Fruit fly (Drosophila melanogaster): ENCODE data around the gene Gclc.

- TF ChIP-seq net (GFP tag; optimal IDR thresholded peaks at IDR 0.05) (peak; percentile 36), Eip78C (GFP tag) (peak; percentile 81), CG16779 (tag; optimal IDR thresholded peaks at IDR 0.05) (no peak), CG15336 (GFP tag; IDR thresholded peaks at IDR 0.05) (peak; percentile 52; the same call in 1 of the 2 replicates), CG6808 (GFP tag; optimal IDR thresholded peaks at IDR 0.05) (no peak), Met (GFP tag; optimal IDR thresholded peaks at IDR 0.05) (no peak), CG11902 (GFP tag; optimal IDR thresholded peaks at IDR 0.05) (peak; percentile 34), topi (GFP tag; optimal IDR thresholded peaks at IDR 0.05) (peak; percentile 65), CG31627 (GFP tag; optimal IDR thresholded peaks at IDR 0.05) (peak; percentile 35), CG10631 (GFP tag; optimal IDR thresholded peaks at IDR 0.05) (peak; percentile 69)
These were observed 15.9 kb upstream of the Gclc start, which contains the start of gene CG10958 for dm6 chrX:8131693-8132313.

Data from whole organism, prepupa.